Worm (Caenorhabditis elegans) whole organism, L4 larva: ENCODE measurements around the gene ent-3.
"Not testable (repeated sequence)": the region's sequence is repeated elsewhere in the genome, so short reads cannot be mapped to it uniquely, and the experiment has no call there.

Source experiments
- D1046.2 ChIP-seq: fragments of 200-800 bp; sonication (Bioruptor generic); IDR thresholded peaks from 2 replicates; pipeline ENCODE4 v1.3.6; 2022; ENCODE audit warnings: missing genetic modification characterization, missing compliant biosample characterization
- F10B5.3 ChIP-seq: sonication (generic microtip); optimal IDR thresholded peaks from 2 replicates; lab custom pipeline; 2016; ENCODE audit warnings: mild to moderate bottlenecking, missing genetic modification characterization, missing compliant biosample characterization
- F26F4.8 ChIP-seq: fragments of 200-800 bp; sonication (Bioruptor generic); conservative IDR thresholded peaks from 2 replicates; pipeline ENCODE4 v1.3.6; 2022; ENCODE audit warnings: missing genetic modification characterization, missing compliant biosample characterization
- F44E2.7 ChIP-seq: fragments of 200-800 bp; sonication (Bioruptor generic); IDR thresholded peaks from 2 replicates; pipeline ENCODE4 v2.1.2; 2022; ENCODE audit warnings: missing genetic modification characterization, missing compliant biosample characterization
- T26A8.4 ChIP-seq: fragments of 200-800 bp; sonication (Bioruptor generic); IDR thresholded peaks from 2 replicates; pipeline ENCODE4 v1.3.6; 2022; ENCODE audit warnings: missing genetic modification characterization, missing compliant biosample characterization
- Y105C5A.15 ChIP-seq: fragments of 200-800 bp; sonication (Bioruptor generic); IDR thresholded peaks from 2 replicates; pipeline ENCODE4 v1.3.6; 2022; ENCODE audit warnings: missing genetic modification characterization, missing compliant biosample characterization
- Y48G9A.11 ChIP-seq: fragments of 200-800 bp; sonication (Bioruptor generic); IDR thresholded peaks from 2 replicates; pipeline ENCODE4 v1.3.6; 2022; ENCODE audit warnings: missing genetic modification reagents, missing genetic modification characterization, missing compliant biosample characterization
- ZK546.5 ChIP-seq, 2 experiments: sonication (generic microtip); optimal IDR thresholded peaks; 2 replicates each; lab custom pipeline; 2017; ENCODE audit warnings: missing biosample characterization in 2 of 2, missing genetic modification characterization in 2 of 2
- aha-1 ChIP-seq: fragments of 150-350 bp; peaks from one replicate; lab custom pipeline; 2014; ENCODE audit warnings: missing biosample characterization, missing genetic modification characterization
- arid-1 ChIP-seq: fragments of 200-800 bp; sonication (Bioruptor generic); conservative IDR thresholded peaks from 2 replicates; pipeline ENCODE4 v1.3.6; 2022; ENCODE audit warnings: missing genetic modification reagents, missing genetic modification characterization, missing compliant biosample characterization
- ceh-44 ChIP-seq: fragments of 200-800 bp; sonication (Bioruptor generic); IDR thresholded peaks from 2 replicates; pipeline ENCODE4 v1.3.6; 2022; ENCODE audit warnings: missing genetic modification reagents, missing genetic modification characterization, missing compliant biosample characterization
- ctbp-1 ChIP-seq: fragments of 200-800 bp; sonication (Bioruptor generic); IDR thresholded peaks from 2 replicates; pipeline ENCODE4 v1.3.6; 2022; ENCODE audit warnings: missing genetic modification reagents, missing genetic modification characterization, missing compliant biosample characterization
- daf-8 ChIP-seq: fragments of 200-800 bp; sonication (Bioruptor generic); IDR thresholded peaks from 2 replicates; pipeline ENCODE4 v1.3.6; 2022; ENCODE audit warnings: missing genetic modification characterization, missing compliant biosample characterization
- dmd-6 ChIP-seq: fragments of 200-800 bp; sonication (Bioruptor generic); IDR thresholded peaks from 2 replicates; pipeline ENCODE4 v1.3.6; 2022; ENCODE audit warnings: missing genetic modification reagents, missing genetic modification characterization, missing compliant biosample characterization
- dmd-8 ChIP-seq: fragments of 200-800 bp; sonication (Bioruptor generic); IDR thresholded peaks from 2 replicates; pipeline ENCODE4 v1.3.6; 2022; ENCODE audit warnings: missing genetic modification characterization, missing compliant biosample characterization
- dmd-9 ChIP-seq: fragments of 200-800 bp; sonication (Bioruptor generic); IDR thresholded peaks from 2 replicates; pipeline ENCODE4 v1.3.6; 2022; ENCODE audit warnings: missing genetic modification reagents, missing genetic modification characterization, missing compliant biosample characterization
- egl-43 ChIP-seq: fragments of 200-800 bp; sonication (Bioruptor generic); IDR thresholded peaks from 2 replicates; pipeline ENCODE4 v1.3.6; 2022; ENCODE audit warnings: missing genetic modification reagents, missing genetic modification characterization, missing compliant biosample characterization
- fos-1 ChIP-seq: fragments of 150-350 bp; optimal IDR thresholded peaks from 2 replicates; lab custom pipeline; 2014; ENCODE audit warnings: missing biosample characterization, missing genetic modification characterization
- hmg-1.1 ChIP-seq: fragments of 200-800 bp; sonication (Bioruptor generic); IDR thresholded peaks from 2 replicates; pipeline ENCODE4 v1.3.6; 2022; ENCODE audit warnings: missing genetic modification reagents, missing genetic modification characterization, missing compliant biosample characterization
- lim-7 ChIP-seq: fragments of 200-800 bp; sonication (Bioruptor generic); IDR thresholded peaks from 2 replicates; pipeline ENCODE4 v1.3.6; 2022; ENCODE audit warnings: missing genetic modification characterization, missing compliant biosample characterization
- lin-38 ChIP-seq: fragments of 200-800 bp; sonication (Bioruptor generic); IDR thresholded peaks from 2 replicates; pipeline ENCODE4 v1.3.6; 2022; ENCODE audit warnings: missing genetic modification reagents, missing genetic modification characterization, missing compliant biosample characterization
- lir-3 ChIP-seq: sonication (generic microtip); optimal IDR thresholded peaks from 2 replicates; lab custom pipeline; 2016; ENCODE audit warnings: mild to moderate bottlenecking, missing genetic modification characterization, missing compliant biosample characterization
- madf-5 ChIP-seq, 2 experiments: fragments of 200-800 bp; sonication (Bioruptor generic); IDR thresholded peaks; 2 replicates each; pipeline ENCODE4 v1.3.6; 2022; ENCODE audit warnings: missing compliant biosample characterization in 2 of 2, missing genetic modification characterization in 2 of 2
- madf-9 ChIP-seq: fragments of 200-800 bp; sonication (Bioruptor generic); conservative IDR thresholded peaks from 2 replicates; pipeline ENCODE4 v1.3.6; 2022; ENCODE audit warnings: missing genetic modification reagents, missing genetic modification characterization, missing compliant biosample characterization
- mdt-29 ChIP-seq: fragments of 200-800 bp; sonication (Bioruptor generic); IDR thresholded peaks from 2 replicates; pipeline ENCODE4 v1.3.6; 2022; ENCODE audit warnings: missing genetic modification reagents, missing genetic modification characterization, missing compliant biosample characterization
- mxl-2 ChIP-seq: fragments of 200-800 bp; sonication (Bioruptor generic); conservative IDR thresholded peaks from 2 replicates; pipeline ENCODE4 v1.3.6; 2022; ENCODE audit warnings: missing genetic modification reagents, missing genetic modification characterization, missing compliant biosample characterization
- nhr-102 ChIP-seq: sonication (generic microtip); optimal IDR thresholded peaks from 2 replicates; lab custom pipeline; 2016; ENCODE audit warnings: mild to moderate bottlenecking, missing genetic modification characterization, moderate library complexity, missing compliant biosample characterization
- nhr-111 ChIP-seq: fragments of 200-800 bp; sonication (Bioruptor generic); optimal IDR thresholded peaks from 2 replicates; lab custom pipeline; 2018; ENCODE audit warnings: mild to moderate bottlenecking, missing genetic modification characterization, missing compliant biosample characterization
- nhr-28 ChIP-seq: fragments of 150-350 bp; optimal IDR thresholded peaks from 2 replicates; lab custom pipeline; 2014; ENCODE audit warnings: missing biosample characterization, missing genetic modification characterization
- nhr-41 ChIP-seq: fragments of 200-800 bp; sonication (Bioruptor generic); IDR thresholded peaks from 2 replicates; pipeline ENCODE4 v1.3.6; 2022; ENCODE audit warnings: missing genetic modification reagents, missing genetic modification characterization, missing compliant biosample characterization
- nhr-42 ChIP-seq: fragments of 200-800 bp; sonication (Bioruptor generic); IDR thresholded peaks from 2 replicates; pipeline ENCODE4 v1.3.6; 2022; ENCODE audit warnings: missing genetic modification characterization, missing compliant biosample characterization
- pha-4 ChIP-seq, 2 experiments: fragments of 150-350 bp in 1 of 2; fragments of 200-800 bp in 1 of 2; sonication (Bioruptor generic) in 1 of 2; IDR thresholded peaks in 1 of 2; optimal IDR thresholded peaks in 1 of 2; 2 replicates each; pipeline versions ENCODE4 v1.3.6 to Lab custom; 2014 to 2022; ENCODE audit warnings: missing genetic modification characterization in 2 of 2, missing genetic modification reagents in 2 of 2, missing biosample characterization in 1 of 2, missing compliant biosample characterization in 1 of 2
- php-3 ChIP-seq: fragments of 200-800 bp; sonication (Bioruptor generic); IDR thresholded peaks from 2 replicates; pipeline ENCODE4 v1.3.6; 2022; ENCODE audit warnings: missing genetic modification reagents, missing genetic modification characterization, missing compliant biosample characterization
- pqm-1 ChIP-seq: sonication (generic microtip); optimal IDR thresholded peaks from 2 replicates; lab custom pipeline; 2017; ENCODE audit warnings: missing biosample characterization, missing genetic modification characterization
- saeg-2 ChIP-seq: fragments of 200-800 bp; sonication (Bioruptor generic); IDR thresholded peaks from 2 replicates; pipeline ENCODE4 v1.3.6; 2022; ENCODE audit warnings: missing genetic modification reagents, missing genetic modification characterization, missing compliant biosample characterization
- sdz-12 ChIP-seq: fragments of 200-800 bp; sonication (Bioruptor generic); optimal IDR thresholded peaks from 2 replicates; lab custom pipeline; 2018; ENCODE audit warnings: mild to moderate bottlenecking, missing genetic modification characterization, missing compliant biosample characterization
- set-16 ChIP-seq: fragments of 200-800 bp; sonication (Bioruptor generic); IDR thresholded peaks from 2 replicates; pipeline ENCODE4 v1.3.6; 2022; ENCODE audit warnings: missing genetic modification reagents, missing genetic modification characterization, missing compliant biosample characterization
- skn-1 ChIP-seq: fragments of 150-350 bp; optimal IDR thresholded peaks from 2 replicates; lab custom pipeline; 2014; ENCODE audit warnings: missing biosample characterization, missing genetic modification characterization
- snpc-1.2 ChIP-seq: fragments of 200-800 bp; sonication (Bioruptor generic); IDR thresholded peaks from 2 replicates; pipeline ENCODE4 v1.3.6; 2022; ENCODE audit warnings: missing genetic modification reagents, missing genetic modification characterization, missing compliant biosample characterization
- spr-1 ChIP-seq: sonication (generic microtip); optimal IDR thresholded peaks from 2 replicates; lab custom pipeline; 2016; ENCODE audit warnings: mild to moderate bottlenecking, missing genetic modification characterization, missing compliant biosample characterization
- spr-3 ChIP-seq: fragments of 200-800 bp; sonication (Bioruptor generic); optimal IDR thresholded peaks from 2 replicates; lab custom pipeline; 2018; ENCODE audit warnings: mild to moderate bottlenecking, missing genetic modification characterization, missing compliant biosample characterization
- tag-97 ChIP-seq: fragments of 200-800 bp; sonication (Bioruptor generic); IDR thresholded peaks from 2 replicates; pipeline ENCODE4 v1.3.6; 2022; ENCODE audit warnings: missing genetic modification characterization, missing compliant biosample characterization
- tra-1 ChIP-seq: fragments of 200-800 bp; sonication (Bioruptor generic); IDR thresholded peaks from 2 replicates; pipeline ENCODE4 v1.3.6; 2022; ENCODE audit warnings: missing genetic modification reagents, missing genetic modification characterization, missing compliant biosample characterization
- vab-7 ChIP-seq: fragments of 200-800 bp; sonication (Bioruptor generic); IDR thresholded peaks from 2 replicates; pipeline ENCODE4 v1.3.6; 2022; ENCODE audit warnings: missing genetic modification reagents, missing genetic modification characterization, missing compliant biosample characterization
- ztf-7 ChIP-seq: fragments of 150-350 bp; optimal IDR thresholded peaks from 2 replicates; lab custom pipeline; 2014; ENCODE audit warnings: missing biosample characterization, missing genetic modification characterization

ent-3 gene

DNA sequence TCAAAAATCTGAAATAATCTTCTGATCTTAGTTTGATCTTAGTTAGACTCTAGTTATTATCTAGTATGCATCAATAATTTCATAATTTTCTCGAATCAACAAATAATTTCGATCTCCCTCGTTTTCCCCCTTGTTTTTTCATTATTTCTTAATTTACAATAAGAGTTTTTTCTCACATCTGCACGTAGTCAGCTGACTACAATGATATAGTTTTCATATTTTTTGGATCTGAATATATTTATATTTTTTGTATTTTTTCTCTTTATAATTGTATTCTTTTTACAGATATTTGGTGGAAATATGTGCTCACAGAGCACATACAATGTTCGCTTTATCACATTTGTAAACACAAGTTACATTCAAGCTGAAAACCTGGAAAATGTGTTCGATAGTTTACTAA lies 8.1 kb upstream of the ent-3 start, which contains the start of gene sre-7:
sre-7 (plus strand) TSS at position 301 of the 400 bp plus-strand sequence.
- no peak for TF ChIP-seq ztf-7 (tag; lab: Kevin White, UChicago)
- no peak for TF ChIP-seq ZK546.5 (tag; optimal IDR thresholded peaks at IDR 0.05; lab: Kevin White, UChicago)
- TF ChIP-seq F10B5.3, result no peak
- TF ChIP-seq dmd-9 (GFP tag; lab: Robert Waterston, UW), result no peak
- TF ChIP-seq fos-1 (tag; lab: Kevin White, UChicago), result no peak
- no peak for TF ChIP-seq aha-1 (tag; lab: Kevin White, UChicago)
- TF ChIP-seq nhr-111 (GFP tag; lab: Kevin White, UChicago), result no peak
- TF ChIP-seq mdt-29 (GFP tag; lab: Robert Waterston, UW), result no peak
- TF ChIP-seq tag-97 (GFP tag; lab: Robert Waterston, UW), result no peak
- TF ChIP-seq spr-3, result no peak
- no peak for TF ChIP-seq nhr-102 (tag; lab: Kevin White, UChicago)
- TF ChIP-seq nhr-28, result no peak
- TF ChIP-seq skn-1 (tag; lab: Kevin White, UChicago), result no peak
- no peak for TF ChIP-seq Y105C5A.15 (GFP tag; lab: Robert Waterston, UW)
- no peak for TF ChIP-seq sdz-12 (GFP tag; lab: Kevin White, UChicago)
- TF ChIP-seq lir-3, result no peak
- TF ChIP-seq pqm-1 (tag; lab: Kevin White, UChicago), result no peak
- no peak for TF ChIP-seq F26F4.8 (GFP tag; lab: Robert Waterston, UW)
- no peak for TF ChIP-seq arid-1

DNA sequence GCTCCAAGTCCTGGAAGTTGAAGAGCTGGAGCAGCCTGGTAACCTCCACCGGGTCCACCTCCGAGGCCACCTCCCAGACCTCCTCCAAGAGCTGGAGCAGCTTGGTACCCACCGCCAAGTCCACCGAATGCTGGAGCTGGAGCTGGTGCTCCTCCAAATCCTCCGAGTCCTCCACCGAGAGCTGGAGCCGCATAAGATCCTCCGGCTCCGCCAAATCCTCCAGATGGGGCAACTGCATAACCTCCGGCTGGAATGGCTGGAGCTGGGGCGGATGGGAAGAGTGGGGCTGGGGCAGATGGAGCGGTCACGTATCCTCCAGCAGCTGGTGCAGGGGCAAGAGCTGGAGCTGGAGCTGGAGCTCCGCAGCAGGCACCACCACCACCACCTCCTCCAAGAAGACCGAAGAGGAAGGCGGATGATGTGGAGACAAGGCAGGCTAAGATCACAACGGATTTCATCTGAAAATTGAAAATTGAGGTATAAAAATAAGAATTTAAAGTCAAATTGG lies 4.9 kb upstream of the ent-3 start, which contains the start of gene K02E11.10:
K02E11.10 (minus strand) TSS at position 458 of the 508 bp plus-strand sequence.
- peak; percentile 56 for TF ChIP-seq aha-1 (tag; lab: Kevin White, UChicago)
- TF ChIP-seq egl-43, result no peak
- peak; percentile 9 for TF ChIP-seq spr-1 (tag; lab: Kevin White, UChicago)
- TF ChIP-seq madf-5 (GFP tag; IDR thresholded peaks at IDR 0.05; lab: Robert Waterston, UW), result 0 out of 4 replicates have a peak, but pooled peaks of 1 of the 2 experiments have one; percentile 40
- peak; percentile 97 for TF ChIP-seq set-16 (GFP tag; lab: Robert Waterston, UW)

DNA sequence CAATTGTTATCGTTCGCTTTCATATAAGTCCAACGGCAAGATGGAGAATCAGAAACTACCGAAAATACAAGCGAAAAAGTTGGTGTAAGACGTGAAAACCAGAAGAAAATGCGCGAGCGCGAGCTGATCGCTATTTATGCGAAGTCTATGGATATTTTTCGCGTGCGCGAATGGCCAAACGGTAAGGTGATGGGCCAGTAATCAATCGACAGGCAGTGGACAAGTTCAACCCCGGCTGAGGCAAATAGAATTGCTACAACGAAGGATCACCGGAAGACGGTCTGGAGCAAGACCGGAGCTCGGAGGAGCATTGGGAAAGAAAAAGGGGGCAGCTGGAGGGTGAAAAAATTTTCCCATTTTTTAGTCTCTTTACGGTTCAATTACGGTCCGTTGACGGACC lies 1.6 kb upstream of the ent-3 start:
- TF ChIP-seq D1046.2 (peak; percentile 86; the same call in 1 of the 2 replicates), lin-38 (GFP tag; lab: Robert Waterston, UW) (peak; percentile 82), F44E2.7 (GFP tag; lab: Robert Waterston, UW) (peak; percentile 59; the same call in 1 of the 2 replicates), Y105C5A.15 (GFP tag; lab: Robert Waterston, UW) (0 out of 2 replicates have a peak, but pooled peaks have one; percentile 47), madf-5 (GFP tag; IDR thresholded peaks at IDR 0.05; lab: Robert Waterston, UW) (peak; percentile 33 to 77; a peak in 2 of 4 replicates), snpc-1.2 (peak; percentile 84), F26F4.8 (GFP tag; lab: Robert Waterston, UW) (peak; percentile 92), T26A8.4 (GFP tag; lab: Robert Waterston, UW) (peak; percentile 52; the same call in 1 of the 2 replicates), dmd-6 (0 out of 2 replicates have a peak, but pooled peaks have one; percentile 35), Y48G9A.11 (GFP tag; lab: Robert Waterston, UW) (peak; percentile 81), egl-43 (peak; percentile 93), mxl-2 (GFP tag; lab: Robert Waterston, UW) (0 out of 2 replicates have a peak, but pooled peaks have one; percentile 40), tra-1 (GFP tag; lab: Robert Waterston, UW) (peak; percentile 49; the same call in 1 of the 2 replicates), ctbp-1 (GFP tag; lab: Robert Waterston, UW) (peak; percentile 78), nhr-42 (0 out of 2 replicates have a peak, but pooled peaks have one; percentile 65), lim-7 (peak; percentile 89), php-3 (GFP tag; lab: Robert Waterston, UW) (peak; percentile 53; the same call in 1 of the 2 replicates), mdt-29 (GFP tag; lab: Robert Waterston, UW) (peak; percentile 56; the same call in 1 of the 2 replicates), hmg-1.1 (GFP tag; lab: Robert Waterston, UW) (peak; percentile 24; the same call in 1 of the 2 replicates), ceh-44 (peak; percentile 64; the same call in 1 of the 2 replicates), dmd-8 (GFP tag; lab: Robert Waterston, UW) (peak; percentile 78), daf-8 (GFP tag; lab: Robert Waterston, UW) (0 out of 2 replicates have a peak, but pooled peaks have one; percentile 33), saeg-2 (0 out of 2 replicates have a peak, but pooled peaks have one; percentile 46), set-16 (GFP tag; lab: Robert Waterston, UW) (peak; percentile 56), pha-4 (GFP tag; IDR thresholded peaks at IDR 0.05; lab: Robert Waterston, UW) (peak; percentile 75), vab-7 (GFP tag; lab: Robert Waterston, UW) (peak; percentile 64), madf-9 (GFP tag; lab: Robert Waterston, UW) (peak; percentile 59; the same call in 1 of the 2 replicates), nhr-41 (peak; percentile 26; the same call in 1 of the 2 replicates)
- not testable (repeated sequence) for TF ChIP-seq pha-4 (tag; optimal IDR thresholded peaks at IDR 0.05; lab: Kevin White, UChicago)
